Worm (Caenorhabditis elegans) whole organism, early embryonic: ENCODE data around the gene Y75B8A.28.

ENCODE experiments used
- ama-1 ChIP-seq: fragments of 150-350 bp; optimal IDR thresholded peaks from 2 replicates; lab custom pipeline; 2014
- ets-7 ChIP-seq: sonication (generic microtip); optimal IDR thresholded peaks from 2 replicates; lab custom pipeline; 2016; ENCODE audit warnings: missing genotype, missing genetic modification characterization, missing compliant biosample characterization

ce11 chrIII:12370011-12370506 lies 51.2 kb downstream of the Y75B8A.28 start, which contains the start of gene rpt-6:
- TF ChIP-seq ama-1 = no peak
- no peak for TF ChIP-seq ets-7 (tag; lab: Kevin White, UChicago)
